Worm (Caenorhabditis elegans): Measurements from ENCODE around the gene hum-8.

Gene hum-8

ce11 chrIV:440509-440908 lies at the start of gene hum-8:
Gene hum-8, minus strand, starts transcription at chrIV:440554.
- TF ChIP-seq dao-5 (tag; optimal IDR thresholded peaks at IDR 0.05), result no peak
- TF ChIP-seq him-1 (tag; optimal IDR thresholded peaks at IDR 0.05), result no peak
- no peak for TF ChIP-seq W03F9.2 (tag; optimal IDR thresholded peaks at IDR 0.05)

- TF ChIP-seq W03F9.2 (tag; optimal IDR thresholded peaks at IDR 0.05) (no peak), dao-5 (tag; optimal IDR thresholded peaks at IDR 0.05) (no peak), him-1 (tag; optimal IDR thresholded peaks at IDR 0.05) (no peak)
These were observed 44.4 kb upstream of the hum-8 start for ce11 chrIV:484768-485167.

ce11 chrIV:484004-484403 lies 43.6 kb upstream of the hum-8 start:
- TF ChIP-seq him-1 (tag; optimal IDR thresholded peaks at IDR 0.05) (no peak), W03F9.2 (tag; optimal IDR thresholded peaks at IDR 0.05) (no peak), dao-5 (tag; optimal IDR thresholded peaks at IDR 0.05) (no peak)

- no peak for TF ChIP-seq W03F9.2 (tag; optimal IDR thresholded peaks at IDR 0.05)
- no peak for TF ChIP-seq dao-5 (tag; optimal IDR thresholded peaks at IDR 0.05)
- no peak for TF ChIP-seq him-1 (tag; optimal IDR thresholded peaks at IDR 0.05)
These were observed 40.7 kb upstream of the hum-8 start, which contains the start of gene npr-37 for ce11 chrIV:481067-481466. Gene npr-37, minus strand, starts transcription at chrIV:481167.

- TF ChIP-seq W03F9.2 (tag; optimal IDR thresholded peaks at IDR 0.05) (no peak), dao-5 (tag; optimal IDR thresholded peaks at IDR 0.05) (no peak), him-1 (tag; optimal IDR thresholded peaks at IDR 0.05) (no peak)
These were observed 28.0 kb upstream of the hum-8 start for ce11 chrIV:468307-468706.

ce11 chrIV:467291-467690 lies 26.9 kb upstream of the hum-8 start:
- TF ChIP-seq him-1 (tag; optimal IDR thresholded peaks at IDR 0.05) (no peak), W03F9.2 (tag; optimal IDR thresholded peaks at IDR 0.05) (no peak)

- TF ChIP-seq W03F9.2 (tag; optimal IDR thresholded peaks at IDR 0.05) (no peak), dao-5 (tag; optimal IDR thresholded peaks at IDR 0.05) (no peak), him-1 (tag; optimal IDR thresholded peaks at IDR 0.05) (no peak)
These were observed 26.2 kb upstream of the hum-8 start for ce11 chrIV:466569-466968.

- TF ChIP-seq him-1 (tag; optimal IDR thresholded peaks at IDR 0.05) (no peak), W03F9.2 (tag; optimal IDR thresholded peaks at IDR 0.05) (no peak), dao-5 (tag; optimal IDR thresholded peaks at IDR 0.05) (no peak)
These were observed 21.7 kb upstream of the hum-8 start for ce11 chrIV:462050-462449.

ce11 chrIV:460614-461079 lies 20.3 kb upstream of the hum-8 start, which contains the start of gene M04G7.2:
Gene M04G7.2, minus strand, starts transcription at chrIV:461029.
- TF ChIP-seq W03F9.2 (tag; optimal IDR thresholded peaks at IDR 0.05) (no peak), him-1 (tag; optimal IDR thresholded peaks at IDR 0.05) (no peak), dao-5 (tag; optimal IDR thresholded peaks at IDR 0.05) (no peak)

- TF ChIP-seq him-1 (tag; optimal IDR thresholded peaks at IDR 0.05) (no peak), dao-5 (tag; optimal IDR thresholded peaks at IDR 0.05) (no peak), W03F9.2 (tag; optimal IDR thresholded peaks at IDR 0.05) (no peak)
These were observed 15.1 kb upstream of the hum-8 start, which contains the start of gene M04G7.1 for ce11 chrIV:455484-455883. Gene M04G7.1, plus strand, starts transcription at chrIV:455784.

ce11 chrIV:454816-455215 lies 14.5 kb upstream of the hum-8 start, which contains the start of the genes Y66H1A.8 and M04G7.5:
Gene Y66H1A.8, minus strand, starts transcription at chrIV:454916.
Gene M04G7.5, plus strand, starts transcription at chrIV:455073.
- no peak for TF ChIP-seq W03F9.2 (tag; optimal IDR thresholded peaks at IDR 0.05)
- TF ChIP-seq him-1 (tag; optimal IDR thresholded peaks at IDR 0.05), result no peak
- no peak for TF ChIP-seq dao-5 (tag; optimal IDR thresholded peaks at IDR 0.05)

ce11 chrIV:445377-445776 lies 5.0 kb upstream of the hum-8 start, which contains the start of gene dpm-1:
Gene dpm-1, plus strand, starts transcription at chrIV:445677.
- TF ChIP-seq W03F9.2 (tag; optimal IDR thresholded peaks at IDR 0.05) (no peak), dao-5 (tag; optimal IDR thresholded peaks at IDR 0.05) (no peak), him-1 (tag; optimal IDR thresholded peaks at IDR 0.05) (no peak)

- TF ChIP-seq dao-5 (tag; optimal IDR thresholded peaks at IDR 0.05) (no peak), W03F9.2 (tag; optimal IDR thresholded peaks at IDR 0.05) (peak; percentile 89), him-1 (tag; optimal IDR thresholded peaks at IDR 0.05) (peak; percentile 39)
These were observed 3.3 kb upstream of the hum-8 start, which contains the start of gene mrpl-55 for ce11 chrIV:443622-444021. Gene mrpl-55, plus strand, starts transcription at chrIV:443985.

- TF ChIP-seq dao-5 (tag; optimal IDR thresholded peaks at IDR 0.05), result no peak
- no peak for TF ChIP-seq W03F9.2 (tag; optimal IDR thresholded peaks at IDR 0.05)
- no peak for TF ChIP-seq him-1 (tag; optimal IDR thresholded peaks at IDR 0.05)
These were observed 2.0 kb downstream of the hum-8 start for ce11 chrIV:438384-438783.

- no peak for TF ChIP-seq W03F9.2 (tag; optimal IDR thresholded peaks at IDR 0.05)
These were observed 11.5 kb downstream of the hum-8 start, which contains the start of gene Y66H1A.5 for ce11 chrIV:428869-429268. Gene Y66H1A.5, minus strand, starts transcription at chrIV:429133.

All from whole organism, L4/young adult.